Fruit fly (Drosophila melanogaster) whole organism, embryonic: ENCODE measurements around the gene rtv.

Experiments
- CG10431 ChIP-seq: fragments of 200-800 bp; sonication (Bioruptor generic); optimal IDR thresholded peaks from 3 replicates; lab custom pipeline; 2018; ENCODE audit warnings: missing biosample characterization, mild to moderate bottlenecking, missing genetic modification characterization
- CG11456 ChIP-seq: fragments of 200-800 bp; sonication (Bioruptor generic); IDR thresholded peaks from 3 replicates; pipeline ENCODE4 v1.3.6; 2022; ENCODE audit warnings: missing biosample characterization, missing genetic modification characterization
- CG12391 ChIP-seq: fragments of 200-800 bp; sonication (Bioruptor generic); optimal IDR thresholded peaks from 3 replicates; lab custom pipeline; 2018; ENCODE audit warnings: missing biosample characterization, mild to moderate bottlenecking, missing genetic modification characterization, moderate library complexity
- CG13287 ChIP-seq: fragments of 200-800 bp; sonication (Bioruptor generic); IDR thresholded peaks from 2 replicates; pipeline ENCODE4 v1.3.6; 2022; ENCODE audit warnings: missing biosample characterization, missing genetic modification characterization; ENCODE audit not compliant: partially characterized antibody
- CG16813 ChIP-seq: fragments of 200-800 bp; sonication (Bioruptor generic); IDR thresholded peaks from 3 replicates; pipeline ENCODE4 v1.3.6; 2022; ENCODE audit warnings: missing biosample characterization, missing genetic modification characterization; ENCODE audit not compliant: partially characterized antibody
- CG17359 ChIP-seq: fragments of 200-800 bp; sonication (Bioruptor generic); optimal IDR thresholded peaks from 3 replicates; lab custom pipeline; 2018; ENCODE audit warnings: missing biosample characterization, mild to moderate bottlenecking, missing genetic modification characterization, moderate library complexity
- CG18599 ChIP-seq: fragments of 200-800 bp; sonication (Bioruptor generic); optimal IDR thresholded peaks from 3 replicates; lab custom pipeline; 2017; ENCODE audit warnings: missing biosample characterization, missing genetic modification characterization, mild to moderate bottlenecking, moderate library complexity, missing genetic modification reagents
- CG2129 ChIP-seq: fragments of 200-800 bp; sonication (Bioruptor generic); IDR thresholded peaks from 2 replicates; pipeline ENCODE4 v1.3.6; 2022; ENCODE audit warnings: missing biosample characterization, missing genetic modification characterization; ENCODE audit not compliant: partially characterized antibody
- CG2202 ChIP-seq: fragments of 200-800 bp; sonication (Bioruptor generic); optimal IDR thresholded peaks from 2 replicates; lab custom pipeline; 2018; ENCODE audit warnings: missing biosample characterization, mild to moderate bottlenecking, missing genetic modification characterization
- CG30431 ChIP-seq: fragments of 200-800 bp; sonication (Bioruptor generic); optimal IDR thresholded peaks from 2 replicates; lab custom pipeline; 2017; ENCODE audit warnings: missing biosample characterization, missing genetic modification characterization
- CG3995 ChIP-seq: fragments of 200-800 bp; sonication (Bioruptor generic); optimal IDR thresholded peaks from 3 replicates; lab custom pipeline; 2016; ENCODE audit warnings: missing biosample characterization, missing genetic modification characterization
- CG8765 ChIP-seq: fragments of 200-800 bp; sonication (Bioruptor generic); IDR thresholded peaks from 2 replicates; pipeline ENCODE4 v1.3.6; 2022; ENCODE audit warnings: missing biosample characterization, missing genetic modification characterization
- CG9437 ChIP-seq: fragments of 200-800 bp; sonication (Bioruptor generic); optimal IDR thresholded peaks from 2 replicates; lab custom pipeline; 2018; ENCODE audit warnings: missing biosample characterization, mild to moderate bottlenecking, missing genetic modification characterization
- CG9876 ChIP-seq: fragments of 200-800 bp; sonication (Bioruptor generic); optimal IDR thresholded peaks from 2 replicates; lab custom pipeline; 2016; ENCODE audit warnings: missing biosample characterization, missing genetic modification characterization
- Dll ChIP-seq: fragments of 200-800 bp; sonication (Bioruptor generic); IDR thresholded peaks from 4 replicates; pipeline ENCODE4 v1.3.6; 2022; ENCODE audit warnings: missing biosample characterization, missing genetic modification characterization; ENCODE audit not compliant: partially characterized antibody
- Doc3 ChIP-seq: fragments of 200-800 bp; sonication (Bioruptor generic); IDR thresholded peaks from 3 replicates; pipeline ENCODE4 v1.3.6; 2022; ENCODE audit warnings: missing biosample characterization, missing genetic modification characterization; ENCODE audit not compliant: partially characterized antibody
- Dref ChIP-seq: fragments of 200-800 bp; sonication (Bioruptor generic); IDR thresholded peaks from 2 replicates; pipeline ENCODE4 v1.3.6; 2022; ENCODE audit warnings: missing biosample characterization, missing genetic modification characterization
- Ets97D ChIP-seq: fragments of 200-800 bp; sonication (Bioruptor generic); optimal IDR thresholded peaks from 3 replicates; lab custom pipeline; 2016; ENCODE audit warnings: missing biosample characterization, missing genetic modification characterization
- Fer1 ChIP-seq: fragments of 200-800 bp; sonication (Bioruptor generic); optimal IDR thresholded peaks from 2 replicates; lab custom pipeline; 2017; ENCODE audit warnings: missing biosample characterization, mild to moderate bottlenecking, missing genetic modification characterization
- HmgD ChIP-seq: fragments of 200-800 bp; sonication (Bioruptor generic); optimal IDR thresholded peaks from 3 replicates; lab custom pipeline; 2016; ENCODE audit warnings: missing biosample characterization, missing genetic modification characterization
- Jarid2 ChIP-seq: fragments of 200-800 bp; sonication (Bioruptor generic); optimal IDR thresholded peaks from 3 replicates; lab custom pipeline; 2017; ENCODE audit warnings: mild to moderate bottlenecking, missing biosample characterization, missing genetic modification reagents, missing genetic modification characterization
- MESR4 ChIP-seq: fragments of 200-800 bp; sonication (Bioruptor generic); optimal IDR thresholded peaks from 2 replicates; lab custom pipeline; 2018; ENCODE audit warnings: missing biosample characterization, mild to moderate bottlenecking, missing genetic modification characterization, moderate library complexity
- Max ChIP-seq: fragments of 200-800 bp; sonication (Bioruptor generic); optimal IDR thresholded peaks from 2 replicates; lab custom pipeline; 2016; ENCODE audit warnings: missing biosample characterization, mild to moderate bottlenecking, missing genetic modification characterization
- Pdp1 ChIP-seq, 2 experiments: fragments of 200-800 bp; sonication (Bioruptor generic); optimal IDR thresholded peaks; 3 replicates each; lab custom pipeline; 2016; ENCODE audit warnings: missing biosample characterization in 2 of 2, missing genetic modification characterization in 2 of 2, mild to moderate bottlenecking in 1 of 2, moderate library complexity in 1 of 2
- Rx ChIP-seq: fragments of 200-800 bp; sonication (Bioruptor generic); IDR thresholded peaks from 2 replicates; pipeline ENCODE4 v1.3.6; 2022; ENCODE audit warnings: missing biosample characterization, missing genetic modification characterization
- ato ChIP-seq: fragments of 200-800 bp; sonication (Bioruptor generic); IDR thresholded peaks from 2 replicates; pipeline ENCODE4 v1.3.6; 2022; ENCODE audit warnings: missing biosample characterization, missing genetic modification characterization; ENCODE audit not compliant: partially characterized antibody
- crc ChIP-seq: fragments of 200-800 bp; sonication (Bioruptor generic); optimal IDR thresholded peaks from 2 replicates; lab custom pipeline; 2016; ENCODE audit warnings: missing biosample characterization, missing genetic modification characterization
- crol ChIP-seq: fragments of 200-800 bp; sonication (Bioruptor generic); IDR thresholded peaks from 2 replicates; pipeline ENCODE4 v1.3.6; 2022; ENCODE audit warnings: missing biosample characterization, missing genetic modification characterization
- da ChIP-seq: fragments of 200-800 bp; sonication (Bioruptor generic); optimal IDR thresholded peaks from 2 replicates; lab custom pipeline; 2016; ENCODE audit warnings: missing biosample characterization, missing genetic modification characterization
- gcm ChIP-seq: fragments of 200-800 bp; sonication (Bioruptor generic); optimal IDR thresholded peaks from 2 replicates; lab custom pipeline; 2019; ENCODE audit warnings: missing biosample characterization, mild to moderate bottlenecking, missing genetic modification characterization, moderate library complexity
- grn ChIP-seq: fragments of 200-800 bp; sonication (Bioruptor generic); optimal IDR thresholded peaks from 3 replicates; lab custom pipeline; 2017; ENCODE audit warnings: missing biosample characterization, missing genetic modification characterization
- gsb ChIP-seq: fragments of 200-800 bp; sonication (Bioruptor generic); IDR thresholded peaks from 2 replicates; pipeline ENCODE4 v1.3.6; 2022; ENCODE audit warnings: missing biosample characterization, missing genetic modification characterization
- hb ChIP-seq: fragments of 200-800 bp; sonication (Bioruptor generic); IDR thresholded peaks from 3 replicates; pipeline ENCODE4 v1.3.6; 2022; ENCODE audit warnings: missing biosample characterization, missing genetic modification characterization; ENCODE audit not compliant: partially characterized antibody
- hth ChIP-seq: fragments of >200 bp; optimal IDR thresholded peaks from 2 replicates; lab custom pipeline; 2017; ENCODE audit warnings: inconsistent platforms
- jing ChIP-seq: fragments of 200-800 bp; sonication (Bioruptor generic); optimal IDR thresholded peaks from 2 replicates; lab custom pipeline; 2018; ENCODE audit warnings: missing biosample characterization, mild to moderate bottlenecking, missing genetic modification characterization
- ken ChIP-seq: fragments of 200-800 bp; sonication (Bioruptor generic); IDR thresholded peaks from 3 replicates; pipeline ENCODE4 v1.3.6; 2022; ENCODE audit warnings: missing biosample characterization, missing genetic modification characterization
- kni ChIP-seq: fragments of 200-800 bp; sonication (Bioruptor generic); optimal IDR thresholded peaks from 3 replicates; lab custom pipeline; 2017; ENCODE audit warnings: mild to moderate bottlenecking, missing biosample characterization, missing genetic modification reagents, missing genetic modification characterization
- nerfin-2 ChIP-seq: fragments of 200-800 bp; sonication (Bioruptor generic); IDR thresholded peaks from 2 replicates; pipeline ENCODE4 v1.3.6; 2022; ENCODE audit warnings: missing biosample characterization, missing genetic modification characterization; ENCODE audit not compliant: partially characterized antibody
- nom ChIP-seq: fragments of 200-800 bp; sonication (Bioruptor generic); optimal IDR thresholded peaks from 2 replicates; lab custom pipeline; 2017; ENCODE audit warnings: missing biosample characterization, missing genetic modification characterization, mild to moderate bottlenecking, moderate library complexity, missing genetic modification reagents
- pfk ChIP-seq: fragments of 200-800 bp; sonication (Bioruptor generic); optimal IDR thresholded peaks from 2 replicates; lab custom pipeline; 2018; ENCODE audit warnings: missing biosample characterization, mild to moderate bottlenecking, missing genetic modification characterization, moderate library complexity
- pzg ChIP-seq: fragments of 200-800 bp; sonication (Bioruptor generic); optimal IDR thresholded peaks from 3 replicates; lab custom pipeline; 2018; ENCODE audit warnings: missing biosample characterization, mild to moderate bottlenecking, missing genetic modification characterization, moderate library complexity
- sens ChIP-seq: fragments of 200-800 bp; sonication (Bioruptor generic); peaks from one replicate; lab custom pipeline; 2016; ENCODE audit warnings: missing biosample characterization, missing genetic modification characterization
- sna ChIP-seq: fragments of 200-800 bp; sonication (Bioruptor generic); IDR thresholded peaks from 2 replicates; pipeline ENCODE4 v1.3.6; 2022; ENCODE audit warnings: missing biosample characterization, missing genetic modification characterization; ENCODE audit not compliant: partially characterized antibody
- tll ChIP-seq, 2 experiments: fragments of 200-800 bp in 1 of 2; fragments of >200 bp in 1 of 2; sonication (Bioruptor generic) in 1 of 2; optimal IDR thresholded peaks; 2 replicates each; lab custom pipeline; 2017 to 2019; ENCODE audit warnings: missing biosample characterization in 2 of 2, missing genetic modification characterization in 2 of 2, mild to moderate bottlenecking in 1 of 2, moderate library complexity in 1 of 2
- trem ChIP-seq: fragments of 200-800 bp; optimal IDR thresholded peaks from 3 replicates; lab custom pipeline; 2019; ENCODE audit warnings: missing biosample characterization, mild to moderate bottlenecking, missing genetic modification characterization, moderate library complexity
- unc-4 ChIP-seq: fragments of 200-800 bp; sonication (Bioruptor generic); IDR thresholded peaks from 2 replicates; pipeline ENCODE4 v1.3.6; 2022; ENCODE audit warnings: missing biosample characterization, missing genetic modification characterization; ENCODE audit not compliant: partially characterized antibody

Gene rtv

DNA sequence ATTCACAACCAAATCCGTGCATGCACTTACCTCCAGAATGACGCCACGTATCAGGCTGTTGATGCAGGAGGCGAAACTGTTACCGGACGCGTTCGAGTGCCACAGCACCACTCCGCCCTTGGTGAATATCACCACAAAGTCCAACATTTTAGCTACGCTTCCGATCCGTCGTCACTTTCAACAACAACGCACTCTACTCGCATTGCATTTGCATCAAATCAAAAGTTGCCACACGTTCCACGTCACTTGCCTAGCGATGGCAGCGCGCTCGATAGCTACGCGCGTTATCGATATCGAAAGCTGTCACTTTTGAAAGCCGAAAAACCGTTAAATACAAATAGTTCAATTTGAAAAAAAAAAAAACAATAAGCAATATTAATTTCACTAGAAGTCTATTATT is 25.0 kb downstream of the rtv start, which contains the start of gene SrpRalpha (continued):
- TF ChIP-seq Pdp1 (GFP tag; optimal IDR thresholded peaks at IDR 0.05; lab: Kevin White, UChicago) (peak in 1 of 2 experiments; percentile 5), Dll (no peak; the same call in 3 of the 4 replicates), gsb (GFP tag; lab: Robert Waterston, UW) (no peak), unc-4 (GFP tag; lab: Robert Waterston, UW) (peak; percentile 47; the same call in 1 of the 2 replicates), nom (GFP tag; lab: Kevin White, UChicago) (peak; percentile 14), CG9876 (GFP tag; lab: Kevin White, UChicago) (no peak), pzg (peak; percentile 39), CG17359 (tag; lab: Kevin White, UChicago) (peak; percentile 14), CG11456 (GFP tag; lab: Robert Waterston, UW) (no peak), Dref (peak; percentile 72), Max (GFP tag; lab: Kevin White, UChicago) (no peak)

DNA sequence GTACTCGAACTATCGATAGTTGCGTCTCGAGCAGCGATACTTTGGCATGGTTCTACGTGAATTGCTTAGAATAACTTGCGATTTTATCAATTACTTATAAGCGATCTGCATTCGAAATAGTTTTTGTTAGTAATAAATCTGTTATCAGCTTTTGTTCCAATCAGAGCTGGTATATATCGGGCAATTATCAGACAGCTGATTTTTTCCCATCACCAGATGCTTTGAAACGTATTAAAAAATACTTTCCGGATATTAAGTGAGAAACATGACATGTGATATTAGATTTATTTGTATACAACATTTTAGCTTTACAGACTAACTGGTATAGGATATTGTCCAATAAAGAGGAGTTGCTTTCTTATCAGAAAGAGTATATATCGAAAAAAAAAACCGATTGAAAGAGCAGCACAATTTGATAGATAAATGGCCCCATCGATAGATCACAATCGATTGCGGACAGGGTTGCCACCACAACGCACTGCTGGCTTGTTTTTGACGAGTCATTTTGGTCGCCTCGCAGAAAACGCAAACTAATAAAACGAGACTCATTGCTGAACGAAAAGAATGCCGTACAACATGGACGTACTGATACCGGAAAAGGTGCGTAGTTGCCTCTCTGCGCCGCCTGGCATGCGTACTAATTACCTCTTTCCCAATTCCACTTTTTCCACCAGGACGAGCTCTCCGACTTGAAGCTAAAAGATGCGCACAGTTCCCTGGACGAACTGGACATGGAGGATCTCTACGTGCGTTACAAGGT is 28.9 kb downstream of the rtv start, which contains the start of gene Rpt3:
Rpt3 (plus strand) TSS at position 353 of the 760 bp plus-strand sequence.
- TF ChIP-seq CG2202 (tag; lab: Kevin White, UChicago), result no peak
- TF ChIP-seq grn, result peak; percentile 32
- no peak for TF ChIP-seq crc (GFP tag; lab: Kevin White, UChicago)
- no peak for TF ChIP-seq HmgD (GFP tag; lab: Kevin White, UChicago)
- TF ChIP-seq hth (lab: Kevin White, UChicago), result no peak
- TF ChIP-seq da, result no peak
- no peak for TF ChIP-seq CG18599 (GFP tag; lab: Kevin White, UChicago)
- TF ChIP-seq CG9437 (GFP tag; lab: Kevin White, UChicago), result peak; percentile 5
- peak; percentile 78 for TF ChIP-seq MESR4 (GFP tag; lab: Kevin White, UChicago)
- TF ChIP-seq CG30431 (GFP tag; lab: Kevin White, UChicago), result no peak
- TF ChIP-seq kni (GFP tag; lab: Kevin White, UChicago), result no peak
- peak; percentile 65 for TF ChIP-seq Ets97D
- no peak for TF ChIP-seq crol
- TF ChIP-seq hb, result peak; percentile 72; the same call in 2 of the 3 replicates
- no peak for TF ChIP-seq pfk (GFP tag; lab: Kevin White, UChicago)
- peak; percentile 83 for TF ChIP-seq sens (GFP tag; lab: Kevin White, UChicago)
- TF ChIP-seq ato (GFP tag; lab: Robert Waterston, UW), result peak; percentile 43; the same call in 1 of the 2 replicates
- TF ChIP-seq CG13287 (GFP tag; lab: Robert Waterston, UW), result peak; percentile 78
- TF ChIP-seq CG3995 (GFP tag; lab: Kevin White, UChicago), result no peak
- 0 out of 2 replicates have a peak, but pooled peaks have one; percentile 53 for TF ChIP-seq CG2129 (GFP tag; lab: Robert Waterston, UW)
- TF ChIP-seq Jarid2 (GFP tag; lab: Kevin White, UChicago), result no peak
- TF ChIP-seq Fer1 (GFP tag; lab: Kevin White, UChicago), result no peak
- peak; percentile 77 for TF ChIP-seq sna (GFP tag; lab: Robert Waterston, UW)
- TF ChIP-seq CG10431 (GFP tag; lab: Kevin White, UChicago), result no peak
- TF ChIP-seq jing (GFP tag; lab: Kevin White, UChicago), result no peak
- no peak for TF ChIP-seq CG8765 (GFP tag; lab: Robert Waterston, UW)
- peak; percentile 16 for TF ChIP-seq CG12391 (tag; lab: Kevin White, UChicago)
- peak; percentile 47; the same call in 1 of the 2 replicates for TF ChIP-seq nerfin-2 (GFP tag; lab: Robert Waterston, UW)
- no peak for TF ChIP-seq gcm (GFP tag; lab: Kevin White, UChicago)
- TF ChIP-seq trem (tag; lab: Kevin White, UChicago), result peak; percentile 30
- TF ChIP-seq Doc3 (GFP tag; lab: Robert Waterston, UW), result peak; percentile 75
- no peak for TF ChIP-seq tll (GFP tag; optimal IDR thresholded peaks at IDR 0.05; lab: Kevin White, UChicago)
- TF ChIP-seq Rx (GFP tag; lab: Robert Waterston, UW), result no peak
- peak; percentile 85 for TF ChIP-seq CG16813 (GFP tag; lab: Robert Waterston, UW)
- no peak for TF ChIP-seq ken (GFP tag; lab: Robert Waterston, UW)
